Worm (Caenorhabditis elegans) whole organism, L1 larva: ENCODE results near the gene F19B10.5.
A peak's percentile ranks its signal among the peaks of the same experiment; 100 is the strongest.

Experiments used
- ceh-8 ChIP-seq: fragments of 200-800 bp; sonication (Bioruptor generic); optimal IDR thresholded peaks from 2 replicates; lab custom pipeline; 2018; ENCODE audit warnings: mild to moderate bottlenecking, missing genetic modification characterization, moderate library complexity, missing compliant biosample characterization
- efl-1 ChIP-seq, 4 experiments: fragments of 150-350 bp; optimal IDR thresholded peaks in 3 of 4; peaks in 1 of 4; 1 replicate in 1 of 4; 2 replicates in 3 of 4; lab custom pipeline; 2014; ENCODE audit warnings: missing biosample characterization in 2 of 4, missing genetic modification characterization in 2 of 4, missing genetic modification reagents in 2 of 4

The F19B10.5 gene

DNA sequence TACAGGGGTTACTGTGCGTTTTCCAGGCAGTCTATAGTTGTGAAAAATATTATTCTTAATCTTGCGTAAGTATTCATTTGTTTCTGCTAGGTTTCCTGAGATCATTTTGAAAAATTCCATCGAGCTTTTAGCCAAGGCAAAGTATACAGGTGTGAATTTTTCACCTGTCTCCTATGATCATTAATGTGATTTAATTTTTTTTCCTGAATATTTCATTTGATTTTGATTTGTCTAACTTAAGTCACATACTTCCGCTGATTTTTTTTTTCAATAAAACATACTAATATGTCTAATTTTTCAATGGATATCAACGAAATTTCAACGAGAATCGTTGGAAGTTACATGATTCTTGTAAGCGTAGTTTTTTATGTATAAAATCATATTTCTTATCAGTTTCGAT, 49.8 kb downstream of the F19B10.5 start, which contains the start of gene srx-108:
TSS of gene srx-108 (plus strand) at position 301 of the 400 bp plus-strand sequence.
- TF ChIP-seq efl-1 (optimal IDR thresholded peaks at IDR 0.05; lab: Kevin White, UChicago) (no peak), efl-1 (GFP tag; optimal IDR thresholded peaks at IDR 0.05 in 1 of 2; lab: Kevin White, UChicago) (peak in 1 of 2 experiments; percentile 54), ceh-8 (GFP tag; lab: Kevin White, UChicago) (no peak)
